Fruit fly (Drosophila melanogaster): ENCODE measurements around the gene CG5612.

- TF ChIP-seq CG15336 (GFP tag; IDR thresholded peaks at IDR 0.05) (no peak), vri (GFP tag; optimal IDR thresholded peaks at IDR 0.05) (no peak), CG10669 (GFP tag; optimal IDR thresholded peaks at IDR 0.05) (no peak), fd59A (GFP tag; optimal IDR thresholded peaks at IDR 0.05) (peak; percentile 3), Smox (GFP tag; optimal IDR thresholded peaks at IDR 0.05) (peak; percentile 4), spab (GFP tag; optimal IDR thresholded peaks at IDR 0.05) (peak; percentile 10), CG9139 (GFP tag; optimal IDR thresholded peaks at IDR 0.05) (no peak), Eip78C (GFP tag) (peak; percentile 53), CG6854 (GFP tag; optimal IDR thresholded peaks at IDR 0.05) (no peak), cyc (GFP tag; optimal IDR thresholded peaks at IDR 0.05) (peak; percentile 19), fd85E (GFP tag; optimal IDR thresholded peaks at IDR 0.05) (no peak), Lpt (GFP tag; optimal IDR thresholded peaks at IDR 0.05) (no peak), OdsH (GFP tag; optimal IDR thresholded peaks at IDR 0.05) (peak; percentile 25)
These were observed 4.0 kb downstream of the CG5612 start for dm6 chr3R:27621861-27622260.
